Worm (Caenorhabditis elegans) whole organism, midembryonic: ENCODE results near the gene col-88.
A peak's percentile ranks its signal among the peaks of the same experiment; 100 is the strongest.

Source experiments
- T22C8.4 ChIP-seq: fragments of 200-800 bp; sonication (Bioruptor generic); IDR thresholded peaks from 2 replicates; pipeline ENCODE4 v1.3.6; 2022; ENCODE audit warnings: missing genetic modification characterization, missing compliant biosample characterization
- cog-1 ChIP-seq: sonication (generic microtip); optimal IDR thresholded peaks from 2 replicates; lab custom pipeline; 2016; ENCODE audit warnings: missing genetic modification characterization, missing compliant biosample characterization
- flt-1 ChIP-seq: fragments of 200-800 bp; sonication (Bioruptor generic); IDR thresholded peaks from 2 replicates; pipeline ENCODE4 v1.3.6; 2022; ENCODE audit warnings: missing genetic modification characterization, missing compliant biosample characterization
- tab-1 ChIP-seq: fragments of 200-800 bp; sonication (Bioruptor generic); IDR thresholded peaks from 2 replicates; pipeline ENCODE4 v1.3.6; 2022; ENCODE audit warnings: missing genetic modification characterization, missing compliant biosample characterization
- ztf-23 ChIP-seq: fragments of 200-800 bp; sonication (Bioruptor generic); IDR thresholded peaks from 2 replicates; pipeline ENCODE4 v1.3.6; 2022; ENCODE audit warnings: missing genetic modification reagents, missing genetic modification characterization, missing compliant biosample characterization
- ztf-29 ChIP-seq: fragments of 200-800 bp; sonication (Bioruptor generic); IDR thresholded peaks from 2 replicates; pipeline ENCODE4 v1.3.6; 2022; ENCODE audit warnings: missing genetic modification reagents, missing genetic modification characterization, missing compliant biosample characterization

DNA sequence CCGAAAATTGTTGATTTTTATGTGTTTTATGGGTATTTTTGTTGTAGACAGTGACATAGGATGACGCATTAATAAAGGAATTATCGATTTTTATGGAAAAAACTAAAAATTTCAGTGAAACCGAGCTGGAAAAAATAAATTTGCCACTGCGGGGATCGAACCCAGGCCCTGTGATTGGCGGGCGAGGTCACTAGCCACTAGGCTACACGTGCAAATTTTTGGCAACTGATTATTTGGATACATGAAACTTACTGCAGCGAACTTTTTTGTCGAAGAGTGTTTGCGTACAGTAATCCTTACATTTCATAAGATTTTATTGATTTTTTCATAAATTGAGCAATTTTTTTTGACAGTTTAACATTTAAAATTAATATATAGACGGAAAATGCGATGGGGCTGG, 48.3 kb downstream of the col-88 start:
- TF ChIP-seq ztf-29 (GFP tag; lab: Robert Waterston, UW) = 0 out of 2 replicates have a peak, but pooled peaks have one; percentile 26
- peak; percentile 81 for TF ChIP-seq flt-1 (GFP tag; lab: Robert Waterston, UW)
- peak; percentile 69; the same call in 1 of the 2 replicates for TF ChIP-seq tab-1 (GFP tag; lab: Robert Waterston, UW)
- 0 out of 2 replicates have a peak, but pooled peaks have one; percentile 35 for TF ChIP-seq ztf-23 (GFP tag; lab: Robert Waterston, UW)
- 0 out of 2 replicates have a peak, but pooled peaks have one; percentile 28 for TF ChIP-seq T22C8.4 (GFP tag; lab: Robert Waterston, UW)
- no peak for TF ChIP-seq cog-1
